Worm (Caenorhabditis elegans): ENCODE results near the gene F44B9.10.

F44B9.10 gene

DNA sequence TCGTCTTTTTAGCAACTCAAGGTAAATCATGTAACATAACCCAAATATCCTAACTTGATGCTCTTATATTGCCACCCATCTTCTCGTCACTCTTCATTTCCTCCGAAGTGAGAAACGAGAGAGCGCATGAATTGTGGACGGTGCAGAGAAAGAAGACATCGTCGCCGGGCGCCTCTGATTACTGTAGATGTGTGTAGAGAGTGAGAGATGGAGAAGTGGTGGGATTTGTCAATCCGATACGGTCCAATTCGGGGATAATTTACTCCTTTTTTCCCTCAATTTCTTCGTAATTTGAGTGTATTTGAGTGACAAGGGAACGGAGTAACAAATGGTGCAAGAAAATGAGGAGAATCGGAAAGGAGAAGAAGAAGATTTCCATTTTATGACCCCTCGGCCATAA, 27.7 kb upstream of the F44B9.10 start:
- no peak for TF ChIP-seq ama-1 (optimal IDR thresholded peaks at IDR 0.05)
- no peak for TF ChIP-seq ama-1 (GFP tag; optimal IDR thresholded peaks at IDR 0.05)
- no peak for TF ChIP-seq nfya-1 (tag; optimal IDR thresholded peaks at IDR 0.05; ENCODE audit: borderline replicate concordance, insufficient read depth)
- TF ChIP-seq sdz-38 (tag; optimal IDR thresholded peaks at IDR 0.05), result no peak
- no peak for TF ChIP-seq nhr-90 (tag; optimal IDR thresholded peaks at IDR 0.05)
- no peak for TF ChIP-seq nhr-80 (tag; optimal IDR thresholded peaks at IDR 0.05)
- TF ChIP-seq athp-1 (tag; optimal IDR thresholded peaks at IDR 0.05), result no peak
- no peak for TF ChIP-seq T07F8.4 (tag; optimal IDR thresholded peaks at IDR 0.05)
- TF ChIP-seq mes-4 (tag; optimal IDR thresholded peaks at IDR 0.05), result no peak
- TF ChIP-seq ceh-79 (tag; optimal IDR thresholded peaks at IDR 0.05), result no peak
- TF ChIP-seq F23B12.7 (tag; optimal IDR thresholded peaks at IDR 0.05; ENCODE audit: insufficient read depth), result no peak
- TF ChIP-seq Y95B8A.8 (GFP tag; IDR thresholded peaks at IDR 0.05), result no peak
- no peak for TF ChIP-seq F49E8.2 (tag; optimal IDR thresholded peaks at IDR 0.05; ENCODE audit: insufficient read depth)

DNA sequence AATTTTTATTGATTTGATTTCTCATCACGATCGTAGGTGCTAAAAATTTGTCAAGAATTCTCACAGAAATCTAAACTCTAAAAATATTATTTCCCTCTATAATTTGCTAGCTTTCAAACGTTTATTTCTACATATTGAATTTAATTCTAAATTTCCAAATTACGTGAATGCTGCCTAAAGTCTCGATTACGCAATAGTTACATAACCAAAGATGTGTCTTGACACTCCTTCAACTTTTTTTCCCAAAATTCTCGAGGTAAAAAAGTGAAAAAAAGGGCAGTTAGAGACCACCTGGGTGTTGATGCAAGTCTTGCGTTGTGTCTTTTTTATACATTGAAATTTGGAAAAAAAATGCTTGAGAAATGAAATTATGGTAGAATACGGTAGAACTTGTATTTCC, 18.4 kb upstream of the F44B9.10 start:
- TF ChIP-seq zfh-2 (GFP tag; conservative IDR thresholded peaks at IDR 0.05) (no peak), dpl-1 (GFP tag; optimal IDR thresholded peaks at IDR 0.05) (no peak), Y53G8AR.9 (GFP tag; conservative IDR thresholded peaks at IDR 0.05) (no peak), somi-1 (GFP tag; optimal IDR thresholded peaks at IDR 0.05) (no peak), rcor-1 (GFP tag; IDR thresholded peaks at IDR 0.05) (no peak), bed-2 (GFP tag; IDR thresholded peaks at IDR 0.05) (no peak)

DNA sequence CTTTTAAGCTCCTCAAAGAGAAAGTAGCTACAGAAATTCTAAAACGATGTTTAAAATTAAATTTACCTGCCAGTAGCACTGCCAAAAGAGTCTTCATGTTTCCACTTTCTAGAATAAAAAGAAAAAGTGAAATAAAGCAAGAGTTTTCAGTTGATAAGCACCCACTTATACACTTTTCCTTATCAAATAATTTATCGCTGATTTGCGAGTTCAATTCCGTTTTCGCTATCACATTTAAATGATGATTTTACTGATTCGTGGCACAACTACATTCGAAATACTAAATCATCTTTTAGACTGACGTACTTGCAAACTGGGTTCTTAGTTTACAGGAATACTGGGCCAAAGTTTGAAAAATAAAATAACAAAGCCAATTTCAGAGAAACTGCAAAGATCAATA, 17.5 kb upstream of the F44B9.10 start, which contains the start of gene K12H4.7:
Gene K12H4.7, minus strand, starts transcription at position 138 of the 400 bp plus-strand sequence.
- TF ChIP-seq F57A8.1 (GFP tag; optimal IDR thresholded peaks at IDR 0.05) (no peak), F10E7.11 (tag; optimal IDR thresholded peaks at IDR 0.05) (no peak), B0019.2 (GFP tag; conservative IDR thresholded peaks at IDR 0.05) (no peak), nhr-120 (GFP tag; IDR thresholded peaks at IDR 0.05) (no peak), nhr-80 (tag; optimal IDR thresholded peaks at IDR 0.05) (peak; percentile 64), pbrm-1 (GFP tag; IDR thresholded peaks at IDR 0.05) (no peak), tbp1 (GFP tag; optimal IDR thresholded peaks at IDR 0.05) (no peak), let-607 (tag; optimal IDR thresholded peaks at IDR 0.05) (peak; percentile 6 to 61), F23B12.7 (tag; optimal IDR thresholded peaks at IDR 0.05; ENCODE audit: insufficient read depth) (no peak), ekl-4 (GFP tag; IDR thresholded peaks at IDR 0.05) (no peak), ama-1 (optimal IDR thresholded peaks at IDR 0.05) (no peak), ama-1 (GFP tag; optimal IDR thresholded peaks at IDR 0.05) (no peak), ets-4 (GFP tag; optimal IDR thresholded peaks at IDR 0.05) (peak; percentile 31), tbx-9 (tag; optimal IDR thresholded peaks at IDR 0.05; ENCODE audit: borderline replicate concordance) (no peak), K11D2.4 (GFP tag; IDR thresholded peaks at IDR 0.05) (no peak)

DNA sequence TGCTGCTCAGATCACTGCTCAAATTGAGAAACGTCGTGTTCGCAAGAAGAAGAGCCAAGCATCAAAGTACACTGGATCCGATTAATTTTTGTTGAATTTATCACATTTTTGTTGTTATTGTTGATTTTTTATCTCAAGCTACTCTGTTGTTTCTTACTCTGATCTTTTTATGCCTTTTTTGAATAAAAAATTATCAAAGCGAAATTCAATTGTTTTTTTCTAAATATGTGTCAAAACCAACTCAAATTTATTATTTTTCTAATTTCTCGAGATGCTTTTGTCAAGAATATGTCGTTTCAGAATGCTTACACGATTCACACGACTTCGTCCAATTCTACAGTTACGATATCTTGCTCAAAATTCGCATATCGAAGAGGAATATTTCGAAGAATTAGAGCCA, 14.0 kb upstream of the F44B9.10 start, which contains the start of gene K12H4.2:
Gene K12H4.2, plus strand, starts transcription at position 301 of the 400 bp plus-strand sequence.
- TF ChIP-seq somi-1 (GFP tag; optimal IDR thresholded peaks at IDR 0.05) (no peak), let-607 (tag; optimal IDR thresholded peaks at IDR 0.05) (no peak), mcd-1 (GFP tag; IDR thresholded peaks at IDR 0.05) (no peak), F57A8.1 (GFP tag; optimal IDR thresholded peaks at IDR 0.05) (no peak), nhr-120 (GFP tag; IDR thresholded peaks at IDR 0.05) (no peak), ekl-4 (GFP tag; IDR thresholded peaks at IDR 0.05) (no peak), rec-8 (tag; optimal IDR thresholded peaks at IDR 0.05) (no peak), rpc-1 (optimal IDR thresholded peaks at IDR 0.05) (no peak), rpc-1 (tag; optimal IDR thresholded peaks at IDR 0.05) (no peak), lin-40 (tag; optimal IDR thresholded peaks at IDR 0.05) (no peak), attf-5 (GFP tag; optimal IDR thresholded peaks at IDR 0.05) (no peak), madf-3 (GFP tag; IDR thresholded peaks at IDR 0.05) (no peak), hlh-12 (tag; optimal IDR thresholded peaks at IDR 0.05) (no peak)

Data from whole organism, young adult.